Fruit fly (Drosophila melanogaster): Measurements from ENCODE around the gene tal-AA.
A peak's percentile ranks its signal among the peaks of the same experiment; 100 is the strongest.

Gene tal-AA

DNA sequence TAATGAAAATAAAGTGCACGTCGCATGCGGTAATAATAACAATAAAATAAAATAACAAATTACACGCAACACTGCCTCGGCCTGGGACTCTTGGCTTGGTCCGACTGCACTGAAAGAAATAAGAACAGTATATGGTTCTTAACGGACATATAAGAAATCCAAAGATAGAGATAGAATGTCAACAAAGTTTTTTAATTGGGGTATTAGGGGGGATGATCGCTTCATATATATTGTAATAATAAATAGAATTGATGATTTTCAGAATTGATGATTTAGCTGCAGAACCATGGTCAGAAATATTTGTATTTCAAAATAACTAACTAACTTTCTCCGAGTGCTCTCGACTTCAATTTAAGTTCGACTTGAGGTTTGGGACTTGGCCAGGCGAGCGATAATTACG lies 16.8 kb upstream of the tal-AA start:
- TF ChIP-seq CG8301 (tag; optimal IDR thresholded peaks at IDR 0.05) (peak; percentile 90), CG13204 (GFP tag; optimal IDR thresholded peaks at IDR 0.05) (no peak), Snoo (tag; optimal IDR thresholded peaks at IDR 0.05) (peak; percentile 81), CG10348 (GFP tag; IDR thresholded peaks at IDR 0.05) (no peak), CG12605 (GFP tag; IDR thresholded peaks at IDR 0.05) (no peak), Ets98B (GFP tag; IDR thresholded peaks at IDR 0.05) (peak; percentile 75), D1 (tag; optimal IDR thresholded peaks at IDR 0.05) (no peak), Pif1A (GFP tag; optimal IDR thresholded peaks at IDR 0.05) (peak; percentile 51), CG32121 (GFP tag; IDR thresholded peaks at IDR 0.05) (peak; percentile 21; the same call in 1 of the 2 replicates), CG4496 (GFP tag; IDR thresholded peaks at IDR 0.05) (peak; percentile 59; the same call in 2 of the 3 replicates), CG17806 (tag; optimal IDR thresholded peaks at IDR 0.05) (peak; percentile 0), CG14655 (GFP tag; optimal IDR thresholded peaks at IDR 0.05) (peak; percentile 92), gl (tag; optimal IDR thresholded peaks at IDR 0.05) (no peak), Pif1B (GFP tag; optimal IDR thresholded peaks at IDR 0.05) (peak; percentile 67)

DNA sequence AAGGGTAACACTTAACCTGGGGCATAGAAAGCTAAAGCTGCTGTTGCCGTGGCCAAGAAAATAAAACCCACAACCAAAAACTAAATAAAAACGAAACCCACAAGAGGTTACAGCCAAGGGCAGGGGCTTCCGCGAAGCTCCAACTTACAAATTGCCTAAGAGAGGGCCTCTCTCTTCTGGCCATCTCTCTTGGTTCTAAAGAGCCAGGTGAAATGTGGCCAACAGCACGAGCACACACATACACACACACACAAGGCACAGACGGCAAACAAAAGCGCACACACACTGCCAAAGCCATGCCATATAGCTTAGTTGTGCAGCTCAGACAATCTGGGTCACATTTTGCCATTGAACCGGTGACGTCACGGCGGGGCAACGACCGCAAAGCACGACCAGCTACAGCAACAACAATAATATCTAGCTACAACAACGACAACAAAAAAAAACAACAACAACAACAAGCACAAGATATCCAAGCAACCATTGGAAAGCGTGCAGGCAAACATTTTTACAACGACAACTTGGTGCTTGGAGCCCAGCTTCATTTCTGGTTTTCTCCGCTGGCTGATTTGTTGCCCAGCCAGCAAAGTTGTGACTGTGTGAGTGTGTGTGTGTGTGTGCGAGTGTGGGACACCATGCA lies 16.2 kb upstream of the tal-AA start:
- TF ChIP-seq EcR (GFP tag; optimal IDR thresholded peaks at IDR 0.05) (peak; percentile 97), CG12605 (GFP tag; IDR thresholded peaks at IDR 0.05) (no peak)

DNA sequence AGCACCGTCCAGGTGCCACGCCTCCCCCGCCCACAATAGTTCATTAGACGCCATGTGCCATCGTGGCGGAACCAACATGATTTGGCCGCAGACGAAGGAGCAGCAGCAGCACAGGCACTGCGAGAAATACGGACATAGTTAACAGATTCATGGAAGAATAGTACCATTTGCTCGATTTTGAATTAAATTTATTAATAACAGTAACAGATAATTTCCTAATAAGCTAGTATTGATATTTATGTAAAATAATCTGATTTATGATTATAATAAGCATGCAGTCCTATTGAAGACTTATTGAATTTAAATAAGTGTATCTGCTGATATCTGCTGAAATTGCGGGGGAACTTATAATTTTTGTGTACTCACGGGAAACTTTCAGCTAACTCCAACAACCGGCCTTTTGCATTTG lies 15.6 kb upstream of the tal-AA start:
- TF ChIP-seq CG34367 (tag; optimal IDR thresholded peaks at IDR 0.05) (no peak), Pif1A (GFP tag; optimal IDR thresholded peaks at IDR 0.05) (peak; percentile 41), CG9948 (tag; optimal IDR thresholded peaks at IDR 0.05) (no peak), Pif1B (GFP tag; optimal IDR thresholded peaks at IDR 0.05) (peak; percentile 12), Ets98B (GFP tag; IDR thresholded peaks at IDR 0.05) (peak; percentile 49; the same call in 1 of the 2 replicates), CG17806 (tag; optimal IDR thresholded peaks at IDR 0.05) (no peak), CG14655 (GFP tag; optimal IDR thresholded peaks at IDR 0.05) (peak; percentile 88), CG4496 (GFP tag; IDR thresholded peaks at IDR 0.05) (peak; percentile 70; the same call in 2 of the 3 replicates), CG12605 (GFP tag; IDR thresholded peaks at IDR 0.05) (no peak), CG8159 (tag; optimal IDR thresholded peaks at IDR 0.05) (no peak), CG32121 (GFP tag; IDR thresholded peaks at IDR 0.05) (peak; percentile 52), Snoo (tag; optimal IDR thresholded peaks at IDR 0.05) (no peak), EcR (GFP tag; optimal IDR thresholded peaks at IDR 0.05) (no peak), CG15710 (tag; optimal IDR thresholded peaks at IDR 0.05) (no peak), gl (tag; optimal IDR thresholded peaks at IDR 0.05) (no peak), rn (GFP tag; IDR thresholded peaks at IDR 0.05) (0 out of 2 replicates have a peak, but pooled peaks have one; percentile 15), CG8301 (tag; optimal IDR thresholded peaks at IDR 0.05) (peak; percentile 85), CG13204 (GFP tag; optimal IDR thresholded peaks at IDR 0.05) (no peak), fd96Ca (GFP tag; IDR thresholded peaks at IDR 0.05) (peak; percentile 67; the same call in 2 of the 3 replicates)

DNA sequence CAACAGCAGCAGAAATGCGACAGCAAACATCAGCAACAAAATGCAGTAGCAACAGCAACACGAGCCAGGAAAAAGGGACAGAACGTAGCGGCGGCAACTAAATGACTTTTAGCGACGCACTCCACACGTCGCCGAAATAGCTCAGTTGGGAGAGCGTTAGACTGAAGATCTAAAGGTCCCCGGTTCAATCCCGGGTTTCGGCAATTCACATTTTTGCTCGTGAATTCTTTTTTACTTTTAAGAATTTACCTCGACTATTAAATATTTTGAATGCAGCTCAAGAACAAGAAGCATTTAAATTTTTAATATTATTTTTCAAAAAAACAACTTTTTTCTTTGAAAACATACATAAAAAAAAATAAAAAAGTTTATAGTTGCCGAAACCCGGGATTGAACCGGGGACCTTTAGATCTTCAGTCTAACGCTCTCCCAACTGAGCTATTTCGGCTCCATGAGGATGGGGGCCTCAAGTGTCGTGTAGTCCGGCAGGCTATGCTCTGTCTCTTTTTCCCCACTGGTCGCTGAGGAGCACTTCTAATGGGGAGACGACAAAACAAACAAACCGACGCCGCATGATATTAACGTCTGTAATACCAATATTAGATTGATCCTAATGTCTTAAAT lies 15.0 kb upstream of the tal-AA start:
- TF ChIP-seq CG8301 (tag; optimal IDR thresholded peaks at IDR 0.05) (no peak), fd96Ca (GFP tag; IDR thresholded peaks at IDR 0.05) (no peak), CG32121 (GFP tag; IDR thresholded peaks at IDR 0.05) (no peak), Ets98B (GFP tag; IDR thresholded peaks at IDR 0.05) (no peak), EcR (GFP tag; optimal IDR thresholded peaks at IDR 0.05) (no peak), CG8159 (tag; optimal IDR thresholded peaks at IDR 0.05) (no peak), CG13204 (GFP tag; optimal IDR thresholded peaks at IDR 0.05) (no peak), CG14655 (GFP tag; optimal IDR thresholded peaks at IDR 0.05) (no peak), CG9948 (tag; optimal IDR thresholded peaks at IDR 0.05) (no peak), CG12605 (GFP tag; IDR thresholded peaks at IDR 0.05) (no peak)

DNA sequence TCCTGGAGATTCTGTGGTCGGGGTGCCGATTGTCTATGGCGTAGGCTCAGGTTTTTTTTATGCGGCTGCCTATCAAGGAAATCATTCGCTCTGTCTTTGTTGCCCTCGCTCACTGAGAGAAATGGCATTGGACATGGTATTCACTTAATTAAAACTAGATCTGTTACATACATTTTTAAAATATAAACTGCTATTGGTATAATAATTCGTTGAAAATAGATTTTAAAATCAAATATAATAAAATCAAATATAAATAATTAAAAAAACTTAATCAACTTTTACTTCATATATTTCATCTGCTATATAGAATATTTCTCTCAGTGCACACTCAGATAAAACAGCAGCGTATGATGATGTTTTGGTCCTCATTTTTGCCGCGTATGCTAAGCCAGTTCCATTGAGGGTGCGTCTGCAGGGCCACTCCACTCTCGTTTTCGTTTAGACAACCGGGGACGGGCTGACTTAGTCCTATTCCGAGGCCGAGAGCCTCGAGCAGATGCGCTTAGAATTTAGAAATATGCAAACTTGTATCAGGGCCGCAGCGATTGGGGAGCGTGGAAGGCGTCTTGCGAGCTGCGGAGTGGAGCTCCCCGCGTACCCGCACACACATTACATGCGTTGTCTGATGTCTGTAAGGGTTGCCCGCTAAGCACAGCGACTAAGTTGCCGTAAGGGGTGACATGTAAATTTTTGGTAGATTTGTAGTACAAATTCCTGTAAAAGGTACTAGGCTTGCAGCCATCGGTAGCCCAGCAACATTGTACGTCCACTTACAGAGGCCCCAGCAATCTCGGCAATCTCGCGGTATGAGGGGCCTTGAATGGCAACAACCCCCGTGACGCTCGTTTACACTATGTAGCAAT lies 13.1 kb upstream of the tal-AA start:
- TF ChIP-seq D1 (tag; optimal IDR thresholded peaks at IDR 0.05) (no peak), CG8159 (tag; optimal IDR thresholded peaks at IDR 0.05) (peak; percentile 65), CG8301 (tag; optimal IDR thresholded peaks at IDR 0.05) (peak; percentile 7), Pif1B (GFP tag; optimal IDR thresholded peaks at IDR 0.05) (no peak), rn (GFP tag; IDR thresholded peaks at IDR 0.05) (no peak), Pif1A (GFP tag; optimal IDR thresholded peaks at IDR 0.05) (no peak), CG9948 (tag; optimal IDR thresholded peaks at IDR 0.05) (peak; percentile 46), CG14655 (GFP tag; optimal IDR thresholded peaks at IDR 0.05) (peak; percentile 46), CG34367 (tag; optimal IDR thresholded peaks at IDR 0.05) (no peak), CG15710 (tag; optimal IDR thresholded peaks at IDR 0.05) (peak; percentile 40), CG4496 (GFP tag; IDR thresholded peaks at IDR 0.05) (no peak), gl (tag; optimal IDR thresholded peaks at IDR 0.05) (no peak), EcR (GFP tag; optimal IDR thresholded peaks at IDR 0.05) (no peak), CG13204 (GFP tag; optimal IDR thresholded peaks at IDR 0.05) (no peak), CG32121 (GFP tag; IDR thresholded peaks at IDR 0.05) (no peak), Ets98B (GFP tag; IDR thresholded peaks at IDR 0.05) (no peak), CG12605 (GFP tag; IDR thresholded peaks at IDR 0.05) (no peak), fd96Ca (GFP tag; IDR thresholded peaks at IDR 0.05) (no peak), CG10348 (GFP tag; IDR thresholded peaks at IDR 0.05) (no peak), CG17806 (tag; optimal IDR thresholded peaks at IDR 0.05) (peak; percentile 48), Snoo (tag; optimal IDR thresholded peaks at IDR 0.05) (peak; percentile 7)
